Worm (Caenorhabditis elegans): ENCODE measurements around the gene F46B3.23.

Gene F46B3.23

ce11 chrV:20595653-20596052, 10.9 kb downstream of the F46B3.23 start, which contains the start of gene F26F2.11:
Gene F26F2.11, minus strand, starts transcription at chrV:20595753.
- no peak for TF ChIP-seq Y105C5A.15 (GFP tag; IDR thresholded peaks at IDR 0.05)
- no peak for TF ChIP-seq nhr-76 (tag; optimal IDR thresholded peaks at IDR 0.05)
- TF ChIP-seq dmd-9 (GFP tag; IDR thresholded peaks at IDR 0.05) = no peak
- TF ChIP-seq ZK546.5 (tag; optimal IDR thresholded peaks at IDR 0.05) = no peak
- TF ChIP-seq nhr-77 (tag; optimal IDR thresholded peaks at IDR 0.05) = no peak
- TF ChIP-seq R02D3.7 (tag; optimal IDR thresholded peaks at IDR 0.05) = no peak
- no peak for TF ChIP-seq lin-1 (GFP tag; IDR thresholded peaks at IDR 0.05)
- no peak for TF ChIP-seq rbr-2 (tag; optimal IDR thresholded peaks at IDR 0.05)
- no peak for TF ChIP-seq nhr-11 (tag; optimal IDR thresholded peaks at IDR 0.05)
- no peak for TF ChIP-seq T20F7.1 (GFP tag; optimal IDR thresholded peaks at IDR 0.05)
- TF ChIP-seq tra-1 (GFP tag; IDR thresholded peaks at IDR 0.05) = no peak
- TF ChIP-seq F37D6.2 (tag; optimal IDR thresholded peaks at IDR 0.05) = no peak
- no peak for TF ChIP-seq F49E8.2 (tag; optimal IDR thresholded peaks at IDR 0.05; ENCODE audit: borderline replicate concordance)

- TF ChIP-seq F44E2.7 (GFP tag; IDR thresholded peaks at IDR 0.05) (no peak), hlh-11 (tag; optimal IDR thresholded peaks at IDR 0.05) (no peak), jun-1 (tag; optimal IDR thresholded peaks at IDR 0.05) (no peak), lsy-2 (tag; optimal IDR thresholded peaks at IDR 0.05) (no peak), rbr-2 (tag; optimal IDR thresholded peaks at IDR 0.05) (no peak), mdt-29 (GFP tag; IDR thresholded peaks at IDR 0.05) (no peak), nhr-11 (tag; optimal IDR thresholded peaks at IDR 0.05) (no peak), arid-1 (GFP tag; conservative IDR thresholded peaks at IDR 0.05) (no peak), tag-97 (GFP tag; IDR thresholded peaks at IDR 0.05) (no peak)
Observed at ce11 chrV:20594746-20595145, 11.8 kb downstream of the F46B3.23 start, which contains the start of gene F26F2.10. Gene F26F2.10, minus strand, starts transcription at chrV:20594846.

ce11 chrV:20580511-20581040, 25.9 kb downstream of the F46B3.23 start, which contains the start of gene F26F2.7:
Gene F26F2.7, plus strand, starts transcription at chrV:20580990.
- peak; percentile 63 for TF ChIP-seq F37D6.2 (tag; optimal IDR thresholded peaks at IDR 0.05)
- peak; percentile 17 for TF ChIP-seq fkh-10 (GFP tag; optimal IDR thresholded peaks at IDR 0.05)
- TF ChIP-seq ZK337.2 (GFP tag; IDR thresholded peaks at IDR 0.05) = no peak
- TF ChIP-seq php-3 (GFP tag; IDR thresholded peaks at IDR 0.05) = peak; percentile 92; the same call in 1 of the 2 replicates
- peak; percentile 19 to 81 for TF ChIP-seq mdl-1 (tag; optimal IDR thresholded peaks at IDR 0.05)
- TF ChIP-seq madf-9 (GFP tag; conservative IDR thresholded peaks at IDR 0.05) = peak; percentile 39; the same call in 1 of the 2 replicates
- TF ChIP-seq unc-62 (GFP tag; optimal IDR thresholded peaks at IDR 0.05 in 1 of 2) = no peak
- no peak for TF ChIP-seq unc-62 (tag; optimal IDR thresholded peaks at IDR 0.05)
- TF ChIP-seq hlh-30 (tag; optimal IDR thresholded peaks at IDR 0.05; ENCODE audit: insufficient read depth) = peak; percentile 98
- TF ChIP-seq dve-1 (tag; optimal IDR thresholded peaks at IDR 0.05; ENCODE audit: insufficient read depth) = peak; percentile 97
- peak; percentile 79 for TF ChIP-seq nhr-102 (tag; optimal IDR thresholded peaks at IDR 0.05)
- peak; percentile 17 to 37 for TF ChIP-seq daf-16 (GFP tag; optimal IDR thresholded peaks at IDR 0.05)
- no peak for TF ChIP-seq daf-16 (tag; optimal IDR thresholded peaks at IDR 0.05)
- no peak for TF ChIP-seq aly-2 (tag; optimal IDR thresholded peaks at IDR 0.05)
- TF ChIP-seq hif-1 (tag; optimal IDR thresholded peaks at IDR 0.05) = peak in 1 of 2 experiments; percentile 66
- 0 out of 2 replicates have a peak, but pooled peaks have one; percentile 47 for TF ChIP-seq F44E2.7 (GFP tag; IDR thresholded peaks at IDR 0.05)
- TF ChIP-seq Y105C5A.15 (GFP tag; IDR thresholded peaks at IDR 0.05) = no peak
- TF ChIP-seq lin-1 (GFP tag; IDR thresholded peaks at IDR 0.05) = peak; percentile 65; the same call in 1 of the 2 replicates
- TF ChIP-seq F49E8.2 (tag; optimal IDR thresholded peaks at IDR 0.05; ENCODE audit: borderline replicate concordance) = peak; percentile 94
- TF ChIP-seq dmd-6 (GFP tag; IDR thresholded peaks at IDR 0.05) = peak; percentile 83
- peak; percentile 79 for TF ChIP-seq dpl-1 (GFP tag; optimal IDR thresholded peaks at IDR 0.05)
- TF ChIP-seq lsy-2 (tag; optimal IDR thresholded peaks at IDR 0.05) = peak; percentile 18 to 94
- TF ChIP-seq nhr-48 (tag; optimal IDR thresholded peaks at IDR 0.05) = peak; percentile 56
- peak; percentile 67 for TF ChIP-seq nhr-28 (tag; optimal IDR thresholded peaks at IDR 0.05)
- peak; percentile 25 for TF ChIP-seq pqm-1 (tag; optimal IDR thresholded peaks at IDR 0.05)
- peak; percentile 70; the same call in 1 of the 2 replicates for TF ChIP-seq dmd-9 (GFP tag; IDR thresholded peaks at IDR 0.05)
- TF ChIP-seq arid-1 (GFP tag; conservative IDR thresholded peaks at IDR 0.05) = peak; percentile 64
- TF ChIP-seq pha-4 (GFP tag; IDR thresholded peaks at IDR 0.05) = peak; percentile 77
- no peak for TF ChIP-seq pha-4 (tag; optimal IDR thresholded peaks at IDR 0.05)
- peak; percentile 74 for TF ChIP-seq spr-3 (GFP tag; optimal IDR thresholded peaks at IDR 0.05)
- TF ChIP-seq saeg-2 (GFP tag; IDR thresholded peaks at IDR 0.05) = peak; percentile 67
- TF ChIP-seq mes-2 (tag; optimal IDR thresholded peaks at IDR 0.05; ENCODE audit: poor library complexity, severe bottlenecking) = peak; percentile 88
- peak; percentile 70; the same call in 1 of the 2 replicates for TF ChIP-seq T26A8.4 (GFP tag; IDR thresholded peaks at IDR 0.05)
- TF ChIP-seq mxl-3 (GFP tag; optimal IDR thresholded peaks at IDR 0.05) = peak; percentile 47
